Worm (Caenorhabditis elegans): ENCODE results near the gene C07G1.6.

DNA sequence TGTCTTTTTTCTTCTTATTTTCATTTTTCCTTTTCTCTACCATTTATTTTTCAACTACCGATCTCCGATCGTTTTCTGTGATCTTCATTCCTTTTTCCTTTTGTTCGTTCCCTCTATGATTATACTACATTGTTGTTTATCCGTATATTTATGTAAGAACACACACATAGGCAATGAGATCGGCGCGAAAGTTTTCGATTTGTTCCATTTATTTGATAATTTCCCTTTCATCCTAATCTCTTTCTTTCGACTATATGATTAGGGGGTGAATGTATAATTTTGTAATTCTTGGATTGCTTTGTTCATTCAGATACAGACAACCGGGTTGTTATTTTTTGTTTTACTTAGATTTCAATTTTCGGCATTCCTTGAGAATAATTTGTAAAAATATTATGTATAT lies 36.6 kb downstream of the C07G1.6 start:
- TF ChIP-seq lir-1 (GFP tag; conservative IDR thresholded peaks at IDR 0.05) (no peak), F57C9.4 (tag; optimal IDR thresholded peaks at IDR 0.05) (no peak), T26A5.8 (tag; optimal IDR thresholded peaks at IDR 0.05) (no peak), egrh-3 (GFP tag; IDR thresholded peaks at IDR 0.05) (no peak), F23B12.7 (tag; optimal IDR thresholded peaks at IDR 0.05; ENCODE audit: insufficient read depth) (no peak)
